Fruit fly (Drosophila melanogaster) whole organism: ENCODE data around the gene CG2924.

Source experiments
- CG8478 ChIP-seq: fragments of >200 bp; optimal IDR thresholded peaks from 2 replicates; lab custom pipeline; 2018; ENCODE audit warnings: inconsistent platforms
- Dll ChIP-seq: fragments of >200 bp; optimal IDR thresholded peaks from 2 replicates; lab custom pipeline; 2017
- pan ChIP-seq: fragments of >200 bp; optimal IDR thresholded peaks from 2 replicates; lab custom pipeline; 2017
- psq ChIP-seq: fragments of >200 bp; optimal IDR thresholded peaks from 2 replicates; lab custom pipeline; 2017
- usp ChIP-seq: fragments of >200 bp; optimal IDR thresholded peaks from 2 replicates; lab custom pipeline; 2017; ENCODE audit warnings: missing biosample characterization, missing genetic modification characterization, mixed read lengths

dm6 chrX:2300293-2301068 is 29.9 kb upstream of the CG2924 start:
- TF ChIP-seq usp (no peak), pan (lab: Kevin White, UChicago) (no peak), psq (no peak), Dll (lab: Kevin White, UChicago) (no peak), CG8478 (lab: Kevin White, UChicago) (no peak)
